Worm (Caenorhabditis elegans) whole organism, midembryonic: ENCODE measurements around the gene F46C3.7.

ENCODE experiments used
- T22C8.4 ChIP-seq: fragments of 200-800 bp; sonication (Bioruptor generic); IDR thresholded peaks from 2 replicates; pipeline ENCODE4 v1.3.6; 2022; ENCODE audit warnings: missing genetic modification characterization, missing compliant biosample characterization
- cog-1 ChIP-seq: sonication (generic microtip); optimal IDR thresholded peaks from 2 replicates; lab custom pipeline; 2016; ENCODE audit warnings: missing genetic modification characterization, missing compliant biosample characterization
- flt-1 ChIP-seq: fragments of 200-800 bp; sonication (Bioruptor generic); IDR thresholded peaks from 2 replicates; pipeline ENCODE4 v1.3.6; 2022; ENCODE audit warnings: missing genetic modification characterization, missing compliant biosample characterization
- klf-2 ChIP-seq: fragments of 200-800 bp; sonication (Bioruptor generic); conservative IDR thresholded peaks from 2 replicates; pipeline ENCODE4 v1.3.6; 2022; ENCODE audit warnings: missing genetic modification reagents, missing genetic modification characterization, missing compliant biosample characterization
- med-1 ChIP-seq: sonication (generic microtip); optimal IDR thresholded peaks from 2 replicates; lab custom pipeline; 2017; ENCODE audit warnings: missing genetic modification characterization, mild to moderate bottlenecking, missing compliant biosample characterization, antibody characterized with exemption, missing genetic modification reagents; ENCODE audit not compliant: insufficient read depth
- ref-1 ChIP-seq: fragments of 200-800 bp; sonication (Bioruptor generic); conservative IDR thresholded peaks from 2 replicates; pipeline ENCODE4 v1.3.6; 2022; ENCODE audit warnings: missing genetic modification reagents, missing genetic modification characterization, missing compliant biosample characterization
- tab-1 ChIP-seq: fragments of 200-800 bp; sonication (Bioruptor generic); IDR thresholded peaks from 2 replicates; pipeline ENCODE4 v1.3.6; 2022; ENCODE audit warnings: missing genetic modification characterization, missing compliant biosample characterization
- ztf-23 ChIP-seq: fragments of 200-800 bp; sonication (Bioruptor generic); IDR thresholded peaks from 2 replicates; pipeline ENCODE4 v1.3.6; 2022; ENCODE audit warnings: missing genetic modification reagents, missing genetic modification characterization, missing compliant biosample characterization
- ztf-29 ChIP-seq: fragments of 200-800 bp; sonication (Bioruptor generic); IDR thresholded peaks from 2 replicates; pipeline ENCODE4 v1.3.6; 2022; ENCODE audit warnings: missing genetic modification reagents, missing genetic modification characterization, missing compliant biosample characterization

F46C3.7 gene

DNA sequence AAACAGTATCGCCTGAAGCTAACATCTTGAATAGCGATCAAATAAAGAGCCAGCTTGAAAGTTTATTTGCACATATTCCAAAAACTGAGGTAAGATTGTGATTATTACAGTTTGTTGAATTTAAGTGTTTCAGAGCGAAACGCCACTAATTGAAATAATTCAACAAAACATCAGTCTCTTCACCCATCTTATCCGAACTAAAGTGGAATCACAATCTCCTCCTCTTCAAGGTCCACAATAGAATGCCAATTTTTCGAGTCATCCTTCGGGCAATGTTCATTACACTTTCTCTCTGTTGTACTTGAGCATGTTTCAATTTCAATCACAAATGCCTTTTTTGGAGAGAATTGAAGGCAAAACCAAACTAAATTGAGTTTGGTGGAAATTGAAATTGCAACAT, 44.2 kb downstream of the F46C3.7 start:
- TF ChIP-seq ref-1 (GFP tag; lab: Robert Waterston, UW): no peak
- no peak for TF ChIP-seq T22C8.4 (GFP tag; lab: Robert Waterston, UW)
- TF ChIP-seq ztf-23 (GFP tag; lab: Robert Waterston, UW): no peak
- no peak for TF ChIP-seq med-1 (GFP tag; lab: Kevin White, UChicago)
- TF ChIP-seq ztf-29 (GFP tag; lab: Robert Waterston, UW): no peak

DNA sequence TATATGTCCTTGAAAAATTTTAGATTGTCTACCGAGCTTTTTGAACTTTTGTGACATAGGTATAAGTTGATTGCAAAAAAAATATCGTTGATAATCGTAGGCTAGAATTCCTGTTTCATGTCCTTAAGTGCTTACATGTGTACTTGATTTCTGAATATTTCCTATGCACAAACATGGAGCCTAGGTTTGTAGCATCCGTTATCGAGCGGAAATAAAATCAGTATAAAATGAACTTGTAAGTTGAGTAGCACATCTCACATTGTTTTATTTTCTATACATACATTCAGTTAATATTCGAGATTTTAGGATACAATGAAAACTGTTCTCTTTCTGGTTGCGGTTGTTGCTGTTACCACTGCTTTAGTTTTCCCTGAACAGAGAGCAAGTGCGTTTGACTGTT, 47.6 kb downstream of the F46C3.7 start, which contains the start of gene spp-9:
Gene spp-9 (plus strand): TSS at position 301 of the 400 bp plus-strand sequence.
- TF ChIP-seq ref-1 (GFP tag; lab: Robert Waterston, UW) (no peak), flt-1 (no peak), tab-1 (GFP tag; lab: Robert Waterston, UW) (no peak), ztf-23 (GFP tag; lab: Robert Waterston, UW) (no peak), ztf-29 (GFP tag; lab: Robert Waterston, UW) (no peak), T22C8.4 (GFP tag; lab: Robert Waterston, UW) (no peak), cog-1 (no peak), med-1 (GFP tag; lab: Kevin White, UChicago) (no peak), klf-2 (GFP tag; lab: Robert Waterston, UW) (no peak)

DNA sequence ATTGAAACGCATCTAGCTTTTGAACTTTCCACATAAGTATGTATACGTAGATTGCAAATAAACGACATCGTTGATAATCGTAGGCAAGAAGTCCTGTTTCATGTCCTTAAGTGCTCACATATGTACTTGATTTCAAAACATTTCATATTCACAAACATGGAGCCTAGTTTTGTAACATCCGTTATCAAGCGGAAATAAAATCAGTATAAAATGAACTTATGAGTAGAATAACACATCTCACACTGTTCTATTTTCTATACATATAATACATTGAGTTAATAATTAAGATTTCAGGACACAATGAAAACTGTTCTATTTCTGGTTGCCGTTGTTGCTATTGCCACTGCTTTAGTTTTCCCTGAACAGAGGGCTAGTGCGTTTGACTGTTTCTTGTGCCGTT, 50.0 kb downstream of the F46C3.7 start, which contains the start of gene spp-21:
Gene spp-21 (plus strand): TSS at position 301 of the 400 bp plus-strand sequence.
- TF ChIP-seq ztf-29 (GFP tag; lab: Robert Waterston, UW) (no peak), ref-1 (GFP tag; lab: Robert Waterston, UW) (no peak), flt-1 (no peak)
